Fruit fly (Drosophila melanogaster) whole organism: Measurements from ENCODE around the gene Bap60.

ENCODE experiments used
- CG8478 ChIP-seq: fragments of >200 bp; optimal IDR thresholded peaks from 2 replicates; lab custom pipeline; 2018; ENCODE audit warnings: inconsistent platforms
- Dll ChIP-seq: fragments of >200 bp; optimal IDR thresholded peaks from 2 replicates; lab custom pipeline; 2017
- EcR ChIP-seq, 2 experiments: fragments of >200 bp; optimal IDR thresholded peaks; 2 replicates each; lab custom pipeline; 2017; ENCODE audit warnings: missing biosample characterization in 2 of 2, missing genetic modification characterization in 2 of 2, missing genetic modification reagents in 2 of 2
- pan ChIP-seq: fragments of >200 bp; optimal IDR thresholded peaks from 2 replicates; lab custom pipeline; 2017
- psq ChIP-seq: fragments of >200 bp; optimal IDR thresholded peaks from 2 replicates; lab custom pipeline; 2017
- usp ChIP-seq: fragments of >200 bp; optimal IDR thresholded peaks from 2 replicates; lab custom pipeline; 2017; ENCODE audit warnings: missing biosample characterization, missing genetic modification characterization, mixed read lengths

- no peak for TF ChIP-seq psq (lab: Kevin White, UChicago)
- TF ChIP-seq Dll (lab: Kevin White, UChicago), result no peak
- TF ChIP-seq usp (GFP tag; lab: Kevin White, UChicago), result no peak
- no peak for TF ChIP-seq CG8478 (lab: Kevin White, UChicago)
- no peak for TF ChIP-seq pan (lab: Kevin White, UChicago)
- TF ChIP-seq EcR (GFP tag; optimal IDR thresholded peaks at IDR 0.05; lab: Kevin White, UChicago), result no peak
Observed at dm6 chrX:13192239-13192638, 32.9 kb upstream of the Bap60 start.
